Worm (Caenorhabditis elegans) whole organism, L3 larva: ENCODE results near the gene ctsa-2.

Experiments used
- ceh-9 ChIP-seq: sonication (generic microtip); optimal IDR thresholded peaks from 2 replicates; lab custom pipeline; 2018; ENCODE audit warnings: missing biosample characterization, missing genetic modification characterization
- egl-27 ChIP-seq: sonication (generic microtip); optimal IDR thresholded peaks from 4 replicates; lab custom pipeline; 2017; ENCODE audit warnings: missing biosample characterization, missing genetic modification reagents, missing genetic modification characterization
- egl-5 ChIP-seq: fragments of 150-350 bp; optimal IDR thresholded peaks from 2 replicates; lab custom pipeline; 2017; ENCODE audit warnings: missing biosample characterization, missing genetic modification reagents, missing genetic modification characterization, inconsistent platforms
- elt-2 ChIP-seq: sonication (generic microtip); optimal IDR thresholded peaks from 2 replicates; lab custom pipeline; 2016; ENCODE audit warnings: missing genetic modification reagents, mild to moderate bottlenecking, missing genetic modification characterization, missing compliant biosample characterization
- elt-3 ChIP-seq, 3 experiments: fragments of 150-350 bp in 1 of 3; sonication (generic microtip) in 2 of 3; optimal IDR thresholded peaks; 2 replicates in 2 of 3; 4 replicates in 1 of 3; lab custom pipeline; 2014 to 2017; ENCODE audit warnings: missing biosample characterization in 3 of 3, missing genetic modification characterization in 3 of 3
- nhr-11 ChIP-seq: fragments of 150-350 bp; optimal IDR thresholded peaks from 2 replicates; lab custom pipeline; 2014; ENCODE audit warnings: missing biosample characterization, missing genetic modification characterization
- nhr-25 ChIP-seq: sonication (generic microtip); optimal IDR thresholded peaks from 2 replicates; lab custom pipeline; 2017; ENCODE audit warnings: missing biosample characterization, missing genetic modification characterization
- snpc-4 ChIP-seq: fragments of 150-350 bp; optimal IDR thresholded peaks from 2 replicates; lab custom pipeline; 2014; ENCODE audit warnings: missing biosample characterization, missing genetic modification characterization

ce11 chrX:6410177-6410765 lies 20.1 kb downstream of the ctsa-2 start, which contains the start of gene mup-2:
- no peak for TF ChIP-seq egl-27
- no peak for TF ChIP-seq nhr-11 (tag; lab: Kevin White, UChicago)
- TF ChIP-seq nhr-25 (tag; lab: Kevin White, UChicago): no peak
- TF ChIP-seq elt-3 (tag; optimal IDR thresholded peaks at IDR 0.05; lab: Kevin White, UChicago): no peak
- TF ChIP-seq snpc-4 (tag; lab: Kevin White, UChicago): no peak
- no peak for TF ChIP-seq ceh-9
- no peak for TF ChIP-seq egl-5 (tag; lab: Kevin White, UChicago)
- TF ChIP-seq elt-2: no peak
